Fruit fly (Drosophila melanogaster) whole organism, embryonic: ENCODE data around the gene Col4a1.
A peak's percentile ranks its signal among the peaks of the same experiment; 100 is the strongest.

Source experiments
- Atf3 ChIP-seq: fragments of 200-800 bp; sonication (Bioruptor generic); optimal IDR thresholded peaks from 3 replicates; lab custom pipeline; 2016; ENCODE audit warnings: missing biosample characterization, missing genetic modification characterization
- Bgb ChIP-seq: fragments of 200-800 bp; sonication (Bioruptor generic); IDR thresholded peaks from 2 replicates; pipeline ENCODE4 v1.3.6; 2022; ENCODE audit warnings: missing biosample characterization, missing genetic modification characterization; ENCODE audit not compliant: partially characterized antibody
- Bteb2 ChIP-seq: fragments of 200-800 bp; sonication (Bioruptor generic); optimal IDR thresholded peaks from 2 replicates; lab custom pipeline; 2016; ENCODE audit warnings: missing biosample characterization, missing genetic modification characterization
- CG10959 ChIP-seq: fragments of 200-800 bp; sonication (Bioruptor generic); IDR thresholded peaks from 2 replicates; pipeline ENCODE4 v1.3.6; 2022; ENCODE audit warnings: missing biosample characterization, missing genetic modification characterization
- CG11247 ChIP-seq: fragments of 200-800 bp; sonication (Bioruptor generic); IDR thresholded peaks from 2 replicates; pipeline ENCODE4 v1.3.6; 2022; ENCODE audit warnings: missing biosample characterization, missing genetic modification characterization
- CG11456 ChIP-seq: fragments of 200-800 bp; sonication (Bioruptor generic); IDR thresholded peaks from 3 replicates; pipeline ENCODE4 v1.3.6; 2022; ENCODE audit warnings: missing biosample characterization, missing genetic modification characterization
- CG12155 ChIP-seq: fragments of 200-800 bp; sonication (Bioruptor generic); optimal IDR thresholded peaks from 3 replicates; lab custom pipeline; 2016; ENCODE audit warnings: missing biosample characterization, missing genetic modification characterization
- CG13287 ChIP-seq: fragments of 200-800 bp; sonication (Bioruptor generic); IDR thresholded peaks from 2 replicates; pipeline ENCODE4 v1.3.6; 2022; ENCODE audit warnings: missing biosample characterization, missing genetic modification characterization; ENCODE audit not compliant: partially characterized antibody
- CG14014 ChIP-seq: fragments of 200-800 bp; sonication (Bioruptor generic); IDR thresholded peaks from 2 replicates; pipeline ENCODE4 v1.3.6; 2022; ENCODE audit warnings: missing biosample characterization, missing genetic modification characterization
- CG14710 ChIP-seq: fragments of 200-800 bp; sonication (Bioruptor generic); optimal IDR thresholded peaks from 3 replicates; lab custom pipeline; 2019; ENCODE audit warnings: missing biosample characterization, mild to moderate bottlenecking, missing genetic modification characterization, moderate library complexity
- CG17829 ChIP-seq: fragments of 200-800 bp; optimal IDR thresholded peaks from 2 replicates; lab custom pipeline; 2019; ENCODE audit warnings: missing biosample characterization, mild to moderate bottlenecking, missing genetic modification characterization, moderate library complexity
- CG2712 ChIP-seq: fragments of 200-800 bp; optimal IDR thresholded peaks from 3 replicates; lab custom pipeline; 2019; ENCODE audit warnings: missing biosample characterization, mild to moderate bottlenecking, missing genetic modification characterization, moderate library complexity
- CG3163 ChIP-seq: fragments of 200-800 bp; sonication (Bioruptor generic); optimal IDR thresholded peaks from 3 replicates; lab custom pipeline; 2016; ENCODE audit warnings: missing biosample characterization, missing genetic modification characterization
- CG32532 ChIP-seq: fragments of 200-800 bp; sonication (Bioruptor generic); IDR thresholded peaks from 2 replicates; pipeline ENCODE4 v1.3.6; 2022; ENCODE audit warnings: missing biosample characterization, missing genetic modification characterization
- CG3407 ChIP-seq: fragments of 200-800 bp; sonication (Bioruptor generic); optimal IDR thresholded peaks from 2 replicates; lab custom pipeline; 2018; ENCODE audit warnings: missing biosample characterization, mild to moderate bottlenecking, missing genetic modification characterization
- CG4820 ChIP-seq: fragments of 200-800 bp; sonication (Bioruptor generic); optimal IDR thresholded peaks from 3 replicates; lab custom pipeline; 2016; ENCODE audit warnings: missing biosample characterization, missing genetic modification characterization
- CG5180 ChIP-seq: fragments of 200-800 bp; sonication (Bioruptor generic); optimal IDR thresholded peaks from 3 replicates; lab custom pipeline; 2017; ENCODE audit warnings: missing biosample characterization, missing genetic modification characterization, mild to moderate bottlenecking, moderate library complexity, missing genetic modification reagents
- CG7357 ChIP-seq: fragments of 200-800 bp; sonication (Bioruptor generic); IDR thresholded peaks from 3 replicates; pipeline ENCODE4 v1.3.6; 2022; ENCODE audit warnings: missing biosample characterization, missing genetic modification characterization
- CG7372 ChIP-seq: fragments of 200-800 bp; sonication (Bioruptor generic); IDR thresholded peaks from 2 replicates; pipeline ENCODE4 v1.3.6; 2022; ENCODE audit warnings: missing biosample characterization, missing genetic modification characterization
- CG8359 ChIP-seq: fragments of 200-800 bp; sonication (Bioruptor generic); optimal IDR thresholded peaks from 2 replicates; lab custom pipeline; 2017; ENCODE audit warnings: missing biosample characterization, mild to moderate bottlenecking, missing genetic modification characterization, borderline replicate concordance
- CG8388 ChIP-seq: fragments of 200-800 bp; sonication (Bioruptor generic); optimal IDR thresholded peaks from 2 replicates; lab custom pipeline; 2019; ENCODE audit warnings: missing biosample characterization, mild to moderate bottlenecking, missing genetic modification characterization, moderate library complexity
- CG8765 ChIP-seq: fragments of 200-800 bp; sonication (Bioruptor generic); IDR thresholded peaks from 2 replicates; pipeline ENCODE4 v1.3.6; 2022; ENCODE audit warnings: missing biosample characterization, missing genetic modification characterization
- CTCF ChIP-seq: fragments of 200-800 bp; sonication (Bioruptor generic); optimal IDR thresholded peaks from 2 replicates; lab custom pipeline; 2017; ENCODE audit warnings: missing biosample characterization, mild to moderate bottlenecking, missing genetic modification characterization, moderate library complexity
- Chrac-16 ChIP-seq: fragments of 200-800 bp; sonication (Bioruptor generic); optimal IDR thresholded peaks from 3 replicates; lab custom pipeline; 2016; ENCODE audit warnings: missing biosample characterization, missing genetic modification characterization
- Deaf1 ChIP-seq: fragments of 200-800 bp; optimal IDR thresholded peaks from 3 replicates; lab custom pipeline; 2019; ENCODE audit warnings: missing biosample characterization, mild to moderate bottlenecking, missing genetic modification characterization, moderate library complexity
- Fer1 ChIP-seq: fragments of 200-800 bp; sonication (Bioruptor generic); optimal IDR thresholded peaks from 2 replicates; lab custom pipeline; 2017; ENCODE audit warnings: missing biosample characterization, mild to moderate bottlenecking, missing genetic modification characterization
- Gug ChIP-seq: fragments of 200-800 bp; sonication (Bioruptor generic); IDR thresholded peaks from 4 replicates; pipeline ENCODE4 v1.3.6; 2022; ENCODE audit warnings: missing biosample characterization, missing genetic modification characterization
- Lhr ChIP-seq: fragments of 200-800 bp; sonication (Bioruptor generic); optimal IDR thresholded peaks from 3 replicates; lab custom pipeline; 2017; ENCODE audit warnings: mild to moderate bottlenecking, missing biosample characterization, missing genetic modification reagents, missing genetic modification characterization
- Max ChIP-seq: fragments of 200-800 bp; sonication (Bioruptor generic); optimal IDR thresholded peaks from 2 replicates; lab custom pipeline; 2016; ENCODE audit warnings: missing biosample characterization, mild to moderate bottlenecking, missing genetic modification characterization
- NC2β ChIP-seq: fragments of 200-800 bp; sonication (Bioruptor generic); optimal IDR thresholded peaks from 2 replicates; lab custom pipeline; 2016; ENCODE audit warnings: missing biosample characterization, missing genetic modification characterization
- Oli ChIP-seq: fragments of 200-800 bp; sonication (Bioruptor generic); optimal IDR thresholded peaks from 2 replicates; lab custom pipeline; 2018; ENCODE audit warnings: missing biosample characterization, mild to moderate bottlenecking, missing genetic modification characterization, moderate library complexity
- PHDP ChIP-seq: fragments of 200-800 bp; sonication (Bioruptor generic); optimal IDR thresholded peaks from 3 replicates; lab custom pipeline; 2018; ENCODE audit warnings: missing biosample characterization, mild to moderate bottlenecking, missing genetic modification characterization, moderate library complexity
- TFAM ChIP-seq: fragments of 200-800 bp; sonication (Bioruptor generic); optimal IDR thresholded peaks from 2 replicates; lab custom pipeline; 2017; ENCODE audit warnings: missing biosample characterization, missing genetic modification characterization, inconsistent platforms
- Xbp1 ChIP-seq: fragments of 200-800 bp; sonication (Bioruptor generic); optimal IDR thresholded peaks from 3 replicates; lab custom pipeline; 2016; ENCODE audit warnings: missing biosample characterization, mild to moderate bottlenecking, missing genetic modification characterization
- bigmax ChIP-seq: fragments of 200-800 bp; sonication (Bioruptor generic); optimal IDR thresholded peaks from 2 replicates; lab custom pipeline; 2018; ENCODE audit warnings: missing biosample characterization, mild to moderate bottlenecking, missing genetic modification characterization
- caup ChIP-seq: fragments of 200-800 bp; sonication (Bioruptor generic); optimal IDR thresholded peaks from 3 replicates; lab custom pipeline; 2017; ENCODE audit warnings: missing biosample characterization, mild to moderate bottlenecking, missing genetic modification characterization, moderate library complexity; ENCODE audit not compliant: severe bottlenecking
- crc ChIP-seq: fragments of 200-800 bp; sonication (Bioruptor generic); optimal IDR thresholded peaks from 2 replicates; lab custom pipeline; 2016; ENCODE audit warnings: missing biosample characterization, missing genetic modification characterization
- emc ChIP-seq: fragments of 200-800 bp; sonication (Bioruptor generic); optimal IDR thresholded peaks from 2 replicates; lab custom pipeline; 2016; ENCODE audit warnings: missing biosample characterization, missing genetic modification characterization
- ems ChIP-seq: fragments of 200-800 bp; sonication (Bioruptor generic); optimal IDR thresholded peaks from 3 replicates; lab custom pipeline; 2016; ENCODE audit warnings: missing biosample characterization, missing genetic modification characterization
- ken ChIP-seq: fragments of 200-800 bp; sonication (Bioruptor generic); IDR thresholded peaks from 3 replicates; pipeline ENCODE4 v1.3.6; 2022; ENCODE audit warnings: missing biosample characterization, missing genetic modification characterization
- lov ChIP-seq, 2 experiments: fragments of 200-800 bp in 1 of 2; fragments of >200 bp in 1 of 2; sonication (Bioruptor generic) in 1 of 2; IDR thresholded peaks in 1 of 2; optimal IDR thresholded peaks in 1 of 2; 2 replicates in 1 of 2; 3 replicates in 1 of 2; pipeline versions ENCODE4 v1.3.6 to Lab custom; 2017 to 2022; ENCODE audit warnings: missing biosample characterization in 1 of 2, missing genetic modification characterization in 1 of 2
- nerfin-1 ChIP-seq: fragments of 200-800 bp; sonication (Bioruptor generic); optimal IDR thresholded peaks from 3 replicates; lab custom pipeline; 2019; ENCODE audit warnings: missing biosample characterization, mild to moderate bottlenecking, missing genetic modification characterization, moderate library complexity
- nerfin-2 ChIP-seq: fragments of 200-800 bp; sonication (Bioruptor generic); IDR thresholded peaks from 2 replicates; pipeline ENCODE4 v1.3.6; 2022; ENCODE audit warnings: missing biosample characterization, missing genetic modification characterization; ENCODE audit not compliant: partially characterized antibody
- pita ChIP-seq: fragments of 200-800 bp; sonication (Bioruptor generic); optimal IDR thresholded peaks from 2 replicates; lab custom pipeline; 2017; ENCODE audit warnings: missing biosample characterization, mild to moderate bottlenecking, missing genetic modification characterization
- slbo ChIP-seq: fragments of 200-800 bp; sonication (Bioruptor generic); IDR thresholded peaks from 2 replicates; pipeline ENCODE4 v1.3.6; 2022; ENCODE audit warnings: missing biosample characterization, missing genetic modification characterization
- slp2 ChIP-seq: fragments of 200-800 bp; sonication (Bioruptor generic); optimal IDR thresholded peaks from 2 replicates; lab custom pipeline; 2016; ENCODE audit warnings: missing biosample characterization, missing genetic modification characterization
- ssp ChIP-seq: fragments of 200-800 bp; sonication (Bioruptor generic); IDR thresholded peaks from 2 replicates; pipeline ENCODE4 v1.3.6; 2022; ENCODE audit warnings: missing biosample characterization, missing genetic modification characterization
- stc ChIP-seq: fragments of 200-800 bp; sonication (Bioruptor generic); IDR thresholded peaks from 2 replicates; pipeline ENCODE4 v1.3.6; 2022; ENCODE audit warnings: missing biosample characterization, missing genetic modification characterization
- tin ChIP-seq: fragments of 200-800 bp; sonication (Bioruptor generic); optimal IDR thresholded peaks from 3 replicates; lab custom pipeline; 2016; ENCODE audit warnings: missing biosample characterization, missing genetic modification characterization
- wdn ChIP-seq: fragments of 200-800 bp; sonication (Bioruptor generic); IDR thresholded peaks from 2 replicates; pipeline ENCODE4 v1.3.6; 2022; ENCODE audit warnings: missing biosample characterization, missing genetic modification characterization

Gene Col4a1

DNA sequence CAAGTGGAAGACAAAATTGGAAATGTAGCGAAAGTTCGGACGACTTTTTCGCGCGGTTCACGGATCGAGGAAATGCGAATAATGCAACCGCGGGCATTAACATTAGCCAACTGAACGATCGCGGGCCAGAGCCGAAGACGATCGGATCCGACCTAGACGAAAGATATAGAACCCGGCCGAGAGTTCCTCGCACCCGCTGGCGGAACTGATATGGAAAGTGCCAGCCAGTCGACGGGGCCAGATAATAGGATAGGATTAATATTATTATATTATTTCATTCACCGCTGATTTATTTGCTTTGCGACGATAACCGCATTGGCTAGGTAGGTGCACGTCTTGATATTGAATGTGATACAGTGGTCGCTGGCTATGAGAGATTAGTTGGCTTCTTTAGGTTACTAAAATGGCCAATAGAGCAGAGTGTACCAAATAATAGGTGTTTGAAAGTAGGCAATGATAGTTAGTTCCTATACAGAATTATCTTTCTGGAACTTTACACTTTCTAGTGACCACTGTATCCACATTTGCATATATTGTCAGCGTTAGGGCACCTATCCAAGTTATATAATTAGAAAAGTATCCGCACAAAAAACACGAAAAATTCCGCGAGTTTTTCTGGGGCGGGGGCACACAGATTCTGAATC is 29.9 kb upstream of the Col4a1 start (continued):
- no peak for TF ChIP-seq Bgb (GFP tag; lab: Robert Waterston, UW)
- TF ChIP-seq CG11247 = peak; percentile 76
- peak; percentile 54 for TF ChIP-seq Bteb2 (GFP tag; lab: Kevin White, UChicago)
- TF ChIP-seq slp2 = peak; percentile 56
- no peak for TF ChIP-seq Atf3 (GFP tag; lab: Kevin White, UChicago)
- TF ChIP-seq Gug (GFP tag; lab: Robert Waterston, UW) = peak; percentile 85
- peak; percentile 2 for TF ChIP-seq Max (GFP tag; lab: Kevin White, UChicago)
- peak; percentile 55; the same call in 1 of the 3 replicates for TF ChIP-seq CG7357 (GFP tag; lab: Robert Waterston, UW)
- peak; percentile 74 for TF ChIP-seq Chrac-16 (GFP tag; lab: Kevin White, UChicago)
- TF ChIP-seq tin = peak; percentile 69
- TF ChIP-seq Oli (tag; lab: Kevin White, UChicago) = peak; percentile 74
- TF ChIP-seq CG3407 = no peak
- TF ChIP-seq bigmax = no peak
- TF ChIP-seq CG12155 (GFP tag; lab: Kevin White, UChicago) = peak; percentile 70
- TF ChIP-seq CG7372 (GFP tag; lab: Robert Waterston, UW) = peak; percentile 63
- TF ChIP-seq emc (GFP tag; lab: Kevin White, UChicago) = peak; percentile 39
- TF ChIP-seq Deaf1 = peak; percentile 41
- TF ChIP-seq Lhr = peak; percentile 26
- peak; percentile 64 for TF ChIP-seq stc
- TF ChIP-seq Xbp1 (GFP tag; lab: Kevin White, UChicago) = peak; percentile 75
- peak; percentile 61 for TF ChIP-seq ems (GFP tag; lab: Kevin White, UChicago)
- TF ChIP-seq ssp (GFP tag; lab: Robert Waterston, UW) = peak; percentile 44; the same call in 1 of the 2 replicates
- TF ChIP-seq CG11456 = peak; percentile 71
- no peak for TF ChIP-seq CG3163
- TF ChIP-seq ken (GFP tag; lab: Robert Waterston, UW) = peak; percentile 70
- TF ChIP-seq CG13287 (GFP tag; lab: Robert Waterston, UW) = no peak
- TF ChIP-seq crc = peak; percentile 32
- TF ChIP-seq Fer1 (GFP tag; lab: Kevin White, UChicago) = peak; percentile 41
- peak; percentile 85 for TF ChIP-seq slbo (GFP tag; lab: Robert Waterston, UW)
- TF ChIP-seq CTCF (GFP tag; lab: Kevin White, UChicago) = peak; percentile 26
- TF ChIP-seq CG8388 = peak; percentile 51
- TF ChIP-seq CG5180 (GFP tag; lab: Kevin White, UChicago) = peak; percentile 22
- TF ChIP-seq nerfin-1 (tag; lab: Kevin White, UChicago) = peak; percentile 4
- peak; percentile 62 for TF ChIP-seq CG4820 (GFP tag; lab: Kevin White, UChicago)
- peak; percentile 64 for TF ChIP-seq CG14014
- TF ChIP-seq CG2712 (tag; lab: Kevin White, UChicago) = peak; percentile 72
- TF ChIP-seq PHDP (tag; lab: Kevin White, UChicago) = peak; percentile 55
- peak; percentile 29 for TF ChIP-seq CG8359
- peak; percentile 51; the same call in 1 of the 2 replicates for TF ChIP-seq CG8765 (GFP tag; lab: Robert Waterston, UW)
- peak; percentile 67 for TF ChIP-seq CG10959 (GFP tag; lab: Robert Waterston, UW)
- TF ChIP-seq wdn = 0 out of 2 replicates have a peak, but pooled peaks have one; percentile 56
- TF ChIP-seq CG14710 (tag; lab: Kevin White, UChicago) = peak; percentile 24
- TF ChIP-seq nerfin-2 (GFP tag; lab: Robert Waterston, UW) = no peak
- peak; percentile 41 for TF ChIP-seq caup (GFP tag; lab: Kevin White, UChicago)
- TF ChIP-seq pita (GFP tag; lab: Kevin White, UChicago) = no peak
- TF ChIP-seq lov (optimal IDR thresholded peaks at IDR 0.05; lab: Kevin White, UChicago) = no peak
- 0 out of 3 replicates have a peak, but pooled peaks have one; percentile 55 for TF ChIP-seq lov (GFP tag; IDR thresholded peaks at IDR 0.05; lab: Robert Waterston, UW)
- TF ChIP-seq NC2β = no peak
- no peak for TF ChIP-seq TFAM (GFP tag; lab: Kevin White, UChicago)
- peak; percentile 30 for TF ChIP-seq CG17829 (tag; lab: Kevin White, UChicago)
- peak; percentile 84 for TF ChIP-seq CG32532 (GFP tag; lab: Robert Waterston, UW)
